Fruit fly (Drosophila melanogaster) whole organism, embryonic: Measurements from ENCODE around the gene mRpS31.

Source experiments
- Antp ChIP-seq: fragments of 200-800 bp; sonication (Bioruptor generic); optimal IDR thresholded peaks from 3 replicates; lab custom pipeline; 2016; ENCODE audit warnings: missing biosample characterization, missing genetic modification characterization
- CG10321 ChIP-seq: fragments of 200-800 bp; sonication (Bioruptor generic); IDR thresholded peaks from 2 replicates; pipeline ENCODE4 v1.3.6; 2022; ENCODE audit warnings: missing biosample characterization, missing genetic modification characterization
- CG10565 ChIP-seq: fragments of 200-800 bp; sonication (Bioruptor generic); optimal IDR thresholded peaks from 3 replicates; lab custom pipeline; 2016; ENCODE audit warnings: missing biosample characterization, mild to moderate bottlenecking, missing genetic modification characterization
- CG10959 ChIP-seq: fragments of 200-800 bp; sonication (Bioruptor generic); IDR thresholded peaks from 2 replicates; pipeline ENCODE4 v1.3.6; 2022; ENCODE audit warnings: missing biosample characterization, missing genetic modification characterization
- CG13123 ChIP-seq: fragments of 200-800 bp; sonication (Bioruptor generic); optimal IDR thresholded peaks from 2 replicates; lab custom pipeline; 2016; ENCODE audit warnings: missing biosample characterization, missing genetic modification characterization
- CG14014 ChIP-seq: fragments of 200-800 bp; sonication (Bioruptor generic); IDR thresholded peaks from 2 replicates; pipeline ENCODE4 v1.3.6; 2022; ENCODE audit warnings: missing biosample characterization, missing genetic modification characterization
- CG14860 ChIP-seq: fragments of 200-800 bp; sonication (Bioruptor generic); IDR thresholded peaks from 3 replicates; pipeline ENCODE4 v1.3.6; 2022; ENCODE audit warnings: missing biosample characterization, missing genetic modification characterization; ENCODE audit not compliant: partially characterized antibody
- CG15269 ChIP-seq: fragments of 200-800 bp; sonication (Bioruptor generic); optimal IDR thresholded peaks from 2 replicates; lab custom pipeline; 2018; ENCODE audit warnings: missing biosample characterization, mild to moderate bottlenecking, missing genetic modification characterization, moderate library complexity
- CG1603 ChIP-seq: fragments of 200-800 bp; sonication (Bioruptor generic); optimal IDR thresholded peaks from 2 replicates; lab custom pipeline; 2019; ENCODE audit warnings: missing biosample characterization, mild to moderate bottlenecking, missing genetic modification characterization, moderate library complexity
- CG16779 ChIP-seq: fragments of 200-800 bp; sonication (Bioruptor generic); IDR thresholded peaks from 2 replicates; pipeline ENCODE4 v1.3.6; 2022; ENCODE audit warnings: missing biosample characterization, missing genetic modification characterization
- CG16813 ChIP-seq: fragments of 200-800 bp; sonication (Bioruptor generic); IDR thresholded peaks from 3 replicates; pipeline ENCODE4 v1.3.6; 2022; ENCODE audit warnings: missing biosample characterization, missing genetic modification characterization; ENCODE audit not compliant: partially characterized antibody
- CG17802 ChIP-seq: fragments of 200-800 bp; sonication (Bioruptor generic); optimal IDR thresholded peaks from 2 replicates; lab custom pipeline; 2018; ENCODE audit warnings: missing biosample characterization, mild to moderate bottlenecking, missing genetic modification characterization, moderate library complexity
- CG18599 ChIP-seq: fragments of 200-800 bp; sonication (Bioruptor generic); optimal IDR thresholded peaks from 3 replicates; lab custom pipeline; 2017; ENCODE audit warnings: missing biosample characterization, missing genetic modification characterization, mild to moderate bottlenecking, moderate library complexity, missing genetic modification reagents
- CG3163 ChIP-seq: fragments of 200-800 bp; sonication (Bioruptor generic); optimal IDR thresholded peaks from 3 replicates; lab custom pipeline; 2016; ENCODE audit warnings: missing biosample characterization, missing genetic modification characterization
- CG34224 ChIP-seq: fragments of 200-800 bp; sonication (Bioruptor generic); IDR thresholded peaks from 3 replicates; pipeline ENCODE4 v1.3.6; 2022; ENCODE audit warnings: missing biosample characterization, missing genetic modification characterization; ENCODE audit not compliant: partially characterized antibody
- CG4820 ChIP-seq: fragments of 200-800 bp; sonication (Bioruptor generic); optimal IDR thresholded peaks from 3 replicates; lab custom pipeline; 2016; ENCODE audit warnings: missing biosample characterization, missing genetic modification characterization
- CG6791 ChIP-seq: fragments of 200-800 bp; sonication (Bioruptor generic); IDR thresholded peaks from 3 replicates; pipeline ENCODE4 v1.3.6; 2022; ENCODE audit warnings: missing biosample characterization, missing genetic modification characterization; ENCODE audit not compliant: partially characterized antibody
- CG7928 ChIP-seq: fragments of 200-800 bp; sonication (Bioruptor generic); optimal IDR thresholded peaks from 2 replicates; lab custom pipeline; 2017; ENCODE audit warnings: missing biosample characterization, mild to moderate bottlenecking, missing genetic modification characterization
- CG9437 ChIP-seq: fragments of 200-800 bp; sonication (Bioruptor generic); optimal IDR thresholded peaks from 2 replicates; lab custom pipeline; 2018; ENCODE audit warnings: missing biosample characterization, mild to moderate bottlenecking, missing genetic modification characterization
- D19B ChIP-seq: fragments of 200-800 bp; sonication (Bioruptor generic); optimal IDR thresholded peaks from 2 replicates; lab custom pipeline; 2017; ENCODE audit warnings: missing biosample characterization, mild to moderate bottlenecking, missing genetic modification characterization
- Dbx ChIP-seq: fragments of 200-800 bp; sonication (Bioruptor generic); IDR thresholded peaks from 3 replicates; pipeline ENCODE4 v1.3.6; 2022; ENCODE audit warnings: missing biosample characterization, missing genetic modification characterization
- Hand ChIP-seq: fragments of 200-800 bp; sonication (Bioruptor generic); optimal IDR thresholded peaks from 2 replicates; lab custom pipeline; 2017; ENCODE audit warnings: mild to moderate bottlenecking, missing biosample characterization, missing genetic modification reagents, missing genetic modification characterization
- MTF-1 ChIP-seq: fragments of 200-800 bp; sonication (Bioruptor generic); optimal IDR thresholded peaks from 2 replicates; lab custom pipeline; 2018; ENCODE audit warnings: missing biosample characterization, mild to moderate bottlenecking, missing genetic modification characterization, borderline replicate concordance
- Mad ChIP-seq: fragments of 200-800 bp; sonication (Bioruptor generic); optimal IDR thresholded peaks from 2 replicates; lab custom pipeline; 2016; ENCODE audit warnings: missing biosample characterization, missing genetic modification characterization
- NFAT ChIP-seq: fragments of 200-800 bp; sonication (Bioruptor generic); IDR thresholded peaks from 2 replicates; pipeline ENCODE4 v1.3.6; 2022; ENCODE audit warnings: missing biosample characterization, missing genetic modification characterization
- Nf-YB ChIP-seq: fragments of 200-800 bp; sonication (Bioruptor generic); optimal IDR thresholded peaks from 3 replicates; lab custom pipeline; 2019; ENCODE audit warnings: missing biosample characterization, mild to moderate bottlenecking, missing genetic modification characterization, moderate library complexity
- PHDP ChIP-seq: fragments of 200-800 bp; sonication (Bioruptor generic); optimal IDR thresholded peaks from 3 replicates; lab custom pipeline; 2018; ENCODE audit warnings: missing biosample characterization, mild to moderate bottlenecking, missing genetic modification characterization, moderate library complexity
- Trl ChIP-seq, 3 experiments: fragments of >200 bp in 2 of 3; fragments of 200-800 bp in 1 of 3; sonication (Bioruptor generic) in 1 of 3; optimal IDR thresholded peaks; 2 replicates in 1 of 3; 3 replicates in 2 of 3; lab custom pipeline; 2016 to 2017; ENCODE audit warnings: missing biosample characterization in 1 of 3, missing genetic modification characterization in 1 of 3
- ato ChIP-seq: fragments of 200-800 bp; sonication (Bioruptor generic); IDR thresholded peaks from 2 replicates; pipeline ENCODE4 v1.3.6; 2022; ENCODE audit warnings: missing biosample characterization, missing genetic modification characterization; ENCODE audit not compliant: partially characterized antibody
- btn ChIP-seq: fragments of 200-800 bp; sonication (Bioruptor generic); optimal IDR thresholded peaks from 2 replicates; lab custom pipeline; 2016; ENCODE audit warnings: missing biosample characterization, missing genetic modification characterization
- caup ChIP-seq: fragments of 200-800 bp; sonication (Bioruptor generic); optimal IDR thresholded peaks from 3 replicates; lab custom pipeline; 2017; ENCODE audit warnings: missing biosample characterization, mild to moderate bottlenecking, missing genetic modification characterization, moderate library complexity; ENCODE audit not compliant: severe bottlenecking
- cg ChIP-seq: fragments of 200-800 bp; sonication (Bioruptor generic); optimal IDR thresholded peaks from 3 replicates; lab custom pipeline; 2019; ENCODE audit warnings: missing biosample characterization, mild to moderate bottlenecking, missing genetic modification characterization, moderate library complexity
- crc ChIP-seq: fragments of 200-800 bp; sonication (Bioruptor generic); optimal IDR thresholded peaks from 2 replicates; lab custom pipeline; 2016; ENCODE audit warnings: missing biosample characterization, missing genetic modification characterization
- cwo ChIP-seq: fragments of 200-800 bp; sonication (Bioruptor generic); optimal IDR thresholded peaks from 3 replicates; lab custom pipeline; 2017; ENCODE audit warnings: missing biosample characterization, missing genetic modification characterization, mild to moderate bottlenecking, moderate library complexity, missing genetic modification reagents
- dan ChIP-seq: fragments of 200-800 bp; sonication (Bioruptor generic); IDR thresholded peaks from 2 replicates; pipeline ENCODE4 v1.3.6; 2022; ENCODE audit warnings: missing biosample characterization, missing genetic modification characterization
- dmrt99B ChIP-seq: fragments of 200-800 bp; sonication (Bioruptor generic); optimal IDR thresholded peaks from 2 replicates; lab custom pipeline; 2018; ENCODE audit warnings: missing biosample characterization, mild to moderate bottlenecking, missing genetic modification characterization, moderate library complexity
- gce ChIP-seq: fragments of 200-800 bp; sonication (Bioruptor generic); IDR thresholded peaks from 3 replicates; pipeline ENCODE4 v1.3.6; 2022; ENCODE audit warnings: missing biosample characterization, missing genetic modification characterization
- gfzf ChIP-seq: fragments of 200-800 bp; sonication (Bioruptor generic); optimal IDR thresholded peaks from 2 replicates; lab custom pipeline; 2016; ENCODE audit warnings: missing biosample characterization, mild to moderate bottlenecking, missing genetic modification characterization, moderate library complexity
- jigr1 ChIP-seq: fragments of 200-800 bp; sonication (Bioruptor generic); IDR thresholded peaks from 3 replicates; pipeline ENCODE4 v1.3.6; 2022; ENCODE audit warnings: missing biosample characterization, missing genetic modification characterization
- odd ChIP-seq: fragments of 200-800 bp; sonication (Bioruptor generic); optimal IDR thresholded peaks from 2 replicates; lab custom pipeline; 2017; ENCODE audit warnings: missing biosample characterization, mild to moderate bottlenecking, missing genetic modification characterization
- phol ChIP-seq: fragments of 200-800 bp; sonication (Bioruptor generic); optimal IDR thresholded peaks from 3 replicates; lab custom pipeline; 2018; ENCODE audit warnings: missing biosample characterization, mild to moderate bottlenecking, missing genetic modification characterization, moderate library complexity
- pum ChIP-seq: fragments of 200-800 bp; sonication (Bioruptor generic); optimal IDR thresholded peaks from 2 replicates; lab custom pipeline; 2016; ENCODE audit warnings: missing biosample characterization, missing genetic modification characterization
- sc ChIP-seq, 3 experiments: fragments of >200 bp in 2 of 3; fragments of 200-800 bp in 1 of 3; sonication (Bioruptor generic) in 1 of 3; optimal IDR thresholded peaks; 2 replicates in 2 of 3; 3 replicates in 1 of 3; lab custom pipeline; 2017; ENCODE audit warnings: mild to moderate bottlenecking in 1 of 3, missing biosample characterization in 1 of 3, missing genetic modification characterization in 1 of 3, missing genetic modification reagents in 1 of 3
- sd ChIP-seq: fragments of 200-800 bp; sonication (Bioruptor generic); optimal IDR thresholded peaks from 3 replicates; lab custom pipeline; 2018; ENCODE audit warnings: missing biosample characterization, mild to moderate bottlenecking, missing genetic modification characterization, moderate library complexity
- sisA ChIP-seq: fragments of 200-800 bp; sonication (Bioruptor generic); IDR thresholded peaks from 2 replicates; pipeline ENCODE4 v1.3.6; 2022; ENCODE audit warnings: missing biosample characterization, missing genetic modification characterization
- slp2 ChIP-seq: fragments of 200-800 bp; sonication (Bioruptor generic); optimal IDR thresholded peaks from 2 replicates; lab custom pipeline; 2016; ENCODE audit warnings: missing biosample characterization, missing genetic modification characterization
- ttk ChIP-seq: fragments of 200-800 bp; sonication (Bioruptor generic); IDR thresholded peaks from 2 replicates; pipeline ENCODE4 v2.1.2; 2022; ENCODE audit warnings: missing biosample characterization, missing genetic modification characterization
- yki ChIP-seq: fragments of >200 bp; optimal IDR thresholded peaks from 3 replicates; lab custom pipeline; 2018
- z ChIP-seq: fragments of 200-800 bp; sonication (Bioruptor generic); IDR thresholded peaks from 3 replicates; pipeline ENCODE4 v1.3.6; 2022; ENCODE audit warnings: missing biosample characterization, missing genetic modification characterization
- zen ChIP-seq: fragments of 200-800 bp; sonication (Bioruptor generic); optimal IDR thresholded peaks from 3 replicates; lab custom pipeline; 2018; ENCODE audit warnings: missing biosample characterization, mild to moderate bottlenecking, missing genetic modification characterization, moderate library complexity

Gene mRpS31

dm6 chr3L:16028924-16029323 is 23.9 kb downstream of the mRpS31 start:
- TF ChIP-seq CG10321 (no peak), sisA (GFP tag; lab: Robert Waterston, UW) (no peak), CG17802 (tag; lab: Kevin White, UChicago) (no peak), CG9437 (GFP tag; lab: Kevin White, UChicago) (no peak), NFAT (GFP tag; lab: Robert Waterston, UW) (no peak), Dbx (GFP tag; lab: Robert Waterston, UW) (no peak), jigr1 (GFP tag; lab: Robert Waterston, UW) (no peak), CG3163 (GFP tag; lab: Kevin White, UChicago) (peak; percentile 22), Hand (GFP tag; lab: Kevin White, UChicago) (no peak), CG16813 (no peak), CG10959 (no peak), dmrt99B (no peak), gce (GFP tag; lab: Robert Waterston, UW) (no peak), sc (optimal IDR thresholded peaks at IDR 0.05; lab: Kevin White, UChicago) (no peak), sc (GFP tag; optimal IDR thresholded peaks at IDR 0.05; lab: Kevin White, UChicago) (no peak), CG16779 (GFP tag; lab: Robert Waterston, UW) (no peak), sd (tag; lab: Kevin White, UChicago) (peak; percentile 37), CG1603 (no peak), CG15269 (no peak), dan (no peak), MTF-1 (GFP tag; lab: Kevin White, UChicago) (no peak), phol (tag; lab: Kevin White, UChicago) (no peak), Nf-YB (GFP tag; lab: Kevin White, UChicago) (no peak), zen (tag; lab: Kevin White, UChicago) (no peak), PHDP (tag; lab: Kevin White, UChicago) (no peak), Trl (optimal IDR thresholded peaks at IDR 0.05; lab: Kevin White, UChicago) (peak; percentile 75 to 78), Trl (GFP tag; optimal IDR thresholded peaks at IDR 0.05; lab: Kevin White, UChicago) (no peak), CG6791 (GFP tag; lab: Robert Waterston, UW) (no peak), z (GFP tag; lab: Robert Waterston, UW) (0 out of 3 replicates have a peak, but pooled peaks have one; percentile 26), Antp (no peak), CG18599 (GFP tag; lab: Kevin White, UChicago) (no peak), crc (no peak), CG4820 (GFP tag; lab: Kevin White, UChicago) (no peak), D19B (no peak), Mad (no peak), CG10565 (GFP tag; lab: Kevin White, UChicago) (no peak), btn (GFP tag; lab: Kevin White, UChicago) (no peak), caup (peak; percentile 13), ttk (GFP tag; lab: Robert Waterston, UW) (no peak), slp2 (no peak), gfzf (GFP tag; lab: Kevin White, UChicago) (no peak), CG14860 (GFP tag; lab: Robert Waterston, UW) (no peak), CG34224 (GFP tag; lab: Robert Waterston, UW) (no peak), yki (lab: Kevin White, UChicago) (peak; percentile 43), CG7928 (GFP tag; lab: Kevin White, UChicago) (no peak), pum (GFP tag; lab: Kevin White, UChicago) (no peak), odd (GFP tag; lab: Kevin White, UChicago) (no peak), CG14014 (GFP tag; lab: Robert Waterston, UW) (no peak), CG13123 (GFP tag; lab: Kevin White, UChicago) (no peak), ato (GFP tag; lab: Robert Waterston, UW) (no peak), cg (GFP tag; lab: Kevin White, UChicago) (peak; percentile 58), cwo (GFP tag; lab: Kevin White, UChicago) (peak; percentile 20)
